Worm (Caenorhabditis elegans): ENCODE measurements around the gene T25B2.1.

DNA sequence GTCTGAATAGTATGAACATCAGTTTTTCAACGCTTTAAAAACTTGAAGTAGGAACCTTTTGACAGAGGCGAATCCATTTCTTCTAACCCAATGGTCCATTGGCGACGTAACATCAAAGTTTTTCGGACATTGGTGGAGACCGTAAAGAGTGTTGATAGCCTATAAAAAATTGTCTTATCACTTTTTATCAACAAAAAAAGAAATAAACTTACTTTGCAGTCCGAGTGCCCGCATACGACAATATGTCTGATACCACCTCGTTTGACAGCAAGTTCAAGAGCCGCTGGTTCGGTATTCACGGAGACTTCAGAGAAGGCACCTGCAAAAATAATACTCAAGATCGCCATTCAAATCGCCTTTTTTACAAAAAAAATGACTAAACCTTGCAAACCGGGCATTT, 29.6 kb downstream of the T25B2.1 start:
- no peak for TF ChIP-seq ztf-22 (GFP tag; optimal IDR thresholded peaks at IDR 0.05)
- no peak for TF ChIP-seq akir-1 (GFP tag; optimal IDR thresholded peaks at IDR 0.05)
- TF ChIP-seq ceh-91 (GFP tag; IDR thresholded peaks at IDR 0.05) = no peak
- no peak for TF ChIP-seq F10E7.11 (tag; optimal IDR thresholded peaks at IDR 0.05)
- no peak for TF ChIP-seq B0019.2 (GFP tag; conservative IDR thresholded peaks at IDR 0.05)
- no peak for TF ChIP-seq madf-3 (GFP tag; IDR thresholded peaks at IDR 0.05)
- no peak for TF ChIP-seq unc-130 (GFP tag; optimal IDR thresholded peaks at IDR 0.05)
- TF ChIP-seq madf-8 (GFP tag; conservative IDR thresholded peaks at IDR 0.05) = no peak
- TF ChIP-seq egrh-3 (GFP tag; IDR thresholded peaks at IDR 0.05) = no peak
- TF ChIP-seq athp-1 (tag; optimal IDR thresholded peaks at IDR 0.05) = no peak
- TF ChIP-seq attf-5 (GFP tag; optimal IDR thresholded peaks at IDR 0.05) = no peak
- TF ChIP-seq snpc-4 (GFP tag; optimal IDR thresholded peaks at IDR 0.05) = no peak
- no peak for TF ChIP-seq snpc-4 (tag; optimal IDR thresholded peaks at IDR 0.05)
- TF ChIP-seq him-1 (tag; optimal IDR thresholded peaks at IDR 0.05) = no peak
- TF ChIP-seq ceh-100 (GFP tag; IDR thresholded peaks at IDR 0.05) = no peak
